Worm (Caenorhabditis elegans) whole organism, mixed stage, embryonic: ENCODE measurements around the gene F42F12.4.

Source experiments
- blmp-1 ChIP-seq: fragments of 150-350 bp; optimal IDR thresholded peaks from 2 replicates; lab custom pipeline; 2014; ENCODE audit warnings: missing biosample characterization, missing genetic modification characterization
- ceh-43 ChIP-seq: fragments of 200-800 bp; sonication (Bioruptor generic); optimal IDR thresholded peaks from 2 replicates; lab custom pipeline; 2018; ENCODE audit warnings: mild to moderate bottlenecking, missing genetic modification characterization, moderate library complexity, missing compliant biosample characterization
- elt-1 ChIP-seq: sonication (generic microtip); optimal IDR thresholded peaks from 2 replicates; lab custom pipeline; 2017; ENCODE audit warnings: missing genetic modification characterization, mild to moderate bottlenecking, missing compliant biosample characterization, antibody characterized with exemption, moderate library complexity, borderline replicate concordance; ENCODE audit not compliant: insufficient read depth
- lin-13 ChIP-seq: fragments of 150-350 bp; optimal IDR thresholded peaks from 2 replicates; lab custom pipeline; 2014; ENCODE audit warnings: missing biosample characterization, missing genetic modification characterization
- mep-1 ChIP-seq: fragments of 150-350 bp; optimal IDR thresholded peaks from 2 replicates; lab custom pipeline; 2017; ENCODE audit warnings: missing biosample characterization, missing genetic modification reagents, missing genetic modification characterization, inconsistent platforms
- mls-2 ChIP-seq: sonication (generic microtip); optimal IDR thresholded peaks from 2 replicates; lab custom pipeline; 2016; ENCODE audit warnings: mild to moderate bottlenecking, missing genetic modification characterization, moderate library complexity, missing compliant biosample characterization
- nhr-28 ChIP-seq: fragments of 150-350 bp; optimal IDR thresholded peaks from 2 replicates; lab custom pipeline; 2014; ENCODE audit warnings: missing biosample characterization, missing genetic modification characterization
- snpc-4 ChIP-seq: fragments of 150-350 bp; optimal IDR thresholded peaks from 2 replicates; lab custom pipeline; 2014; ENCODE audit warnings: missing biosample characterization, missing genetic modification characterization
- ztf-11 ChIP-seq: fragments of 150-350 bp; optimal IDR thresholded peaks from 2 replicates; lab custom pipeline; 2014; ENCODE audit warnings: missing biosample characterization, missing genetic modification characterization

ce11 chrX:12362951-12363486 is 10.3 kb upstream of the F42F12.4 start:
- TF ChIP-seq mep-1 (peak; percentile 49), ztf-11 (tag; lab: Kevin White, UChicago) (no peak), mls-2 (no peak), elt-1 (tag; lab: Kevin White, UChicago) (no peak), ceh-43 (GFP tag; lab: Kevin White, UChicago) (no peak), lin-13 (tag; lab: Kevin White, UChicago) (no peak), nhr-28 (tag; lab: Kevin White, UChicago) (peak; percentile 21), blmp-1 (no peak), snpc-4 (no peak)
